Fruit fly (Drosophila melanogaster): ENCODE data around the gene CG6059.

Gene CG6059

DNA sequence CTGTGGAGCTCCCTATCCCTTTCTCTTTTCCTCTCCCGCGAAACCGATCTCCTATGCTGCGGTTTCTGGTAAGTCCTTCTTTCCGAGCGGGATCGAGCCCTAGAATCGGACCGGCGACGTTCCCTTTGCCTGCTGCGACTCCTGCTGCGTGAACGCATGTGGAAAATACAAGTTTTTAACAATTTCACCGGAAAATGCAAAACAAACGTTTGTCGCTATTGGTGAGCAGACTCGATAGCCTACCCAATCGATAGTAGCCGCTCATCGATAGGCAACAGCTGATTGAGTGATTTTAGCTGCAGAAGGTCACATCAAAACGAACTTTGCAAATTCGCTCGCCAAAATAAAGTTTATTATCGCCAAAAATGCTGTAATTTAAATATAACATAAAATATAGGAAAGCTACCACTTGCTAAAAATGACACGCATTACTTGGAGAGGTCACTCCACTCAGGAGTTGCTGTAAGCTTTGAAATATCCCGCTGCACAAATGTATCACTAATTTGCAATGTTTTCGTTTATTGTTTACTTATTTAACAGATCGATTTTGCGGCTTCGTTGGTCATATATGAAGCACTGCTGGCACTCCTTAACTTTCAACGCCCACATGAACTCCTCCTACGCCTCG is 7.9 kb downstream of the CG6059 start, which contains the start of the genes CG6066 and CG5880:
Gene CG6066 (minus strand): TSS at position 243 of the 628 bp plus-strand sequence.
Gene CG5880 (plus strand): TSS at position 281 of the 628 bp plus-strand sequence.
- TF ChIP-seq CG8478 (optimal IDR thresholded peaks at IDR 0.05) (no peak), CTCF (optimal IDR thresholded peaks at IDR 0.05) (peak in 1 of 2 experiments; percentile 0)

DNA sequence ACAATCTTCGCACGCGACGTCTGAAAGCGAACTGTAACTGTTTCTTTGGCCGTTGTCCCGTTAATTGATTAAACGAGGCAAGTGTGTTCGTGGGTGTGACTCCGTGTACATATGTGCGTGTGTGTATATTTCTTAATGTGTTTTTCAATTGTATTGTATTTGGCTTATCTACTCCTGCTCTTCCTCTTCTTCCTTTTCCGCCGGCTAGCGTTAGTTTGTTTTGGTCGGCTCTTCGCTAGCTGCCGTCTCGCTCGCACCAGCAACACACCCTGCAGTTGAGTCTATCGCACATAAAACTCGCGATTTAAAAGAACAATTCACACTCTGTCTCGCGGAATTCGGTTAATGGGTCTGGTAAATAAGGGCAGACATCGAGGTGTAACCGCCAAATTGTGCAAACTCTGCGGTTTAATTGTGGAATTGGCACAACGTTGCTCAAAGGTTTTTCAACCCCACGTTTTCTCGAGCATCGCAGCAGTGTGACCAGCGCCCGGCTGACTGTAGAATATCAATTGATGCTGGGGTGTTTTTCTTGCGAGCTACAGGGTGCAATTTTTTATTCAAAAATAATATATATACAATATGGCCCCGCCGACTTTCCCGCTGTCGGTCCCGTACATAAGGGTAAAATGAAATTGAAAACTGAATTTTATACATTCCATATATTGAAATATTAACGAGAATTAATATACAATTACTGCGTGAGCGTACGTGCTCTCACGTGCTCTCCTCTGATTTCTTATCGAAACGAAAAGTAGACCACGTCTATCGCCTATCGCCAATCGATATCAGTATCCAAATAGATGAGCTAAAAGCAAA is 12.5 kb downstream of the CG6059 start, which contains the start of the genes gb and CG5815:
Gene gb (minus strand): TSS at position 487 of the 819 bp plus-strand sequence.
Gene CG5815 (plus strand): TSS at position 783 of the 819 bp plus-strand sequence.
- TF ChIP-seq CG8478 (optimal IDR thresholded peaks at IDR 0.05) (no peak), CTCF (optimal IDR thresholded peaks at IDR 0.05) (no peak)

DNA sequence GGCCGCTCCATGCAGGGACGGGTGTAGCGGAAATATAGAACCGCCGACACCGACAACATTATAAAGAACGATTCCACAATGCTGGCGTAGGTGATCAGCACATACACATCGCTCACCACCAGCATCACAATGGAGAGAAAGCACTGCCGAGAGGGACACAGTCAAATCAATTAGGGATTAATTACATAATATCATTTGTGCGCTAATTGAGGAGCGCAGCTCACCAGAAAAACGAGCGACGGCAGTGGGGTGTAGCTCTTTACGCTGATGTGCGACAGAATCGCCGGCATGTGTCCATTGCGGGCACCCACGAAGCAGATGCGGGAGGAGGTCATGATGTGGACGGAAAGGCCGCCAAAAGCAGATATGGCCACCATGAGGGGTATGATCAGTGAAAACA is 15.0 kb downstream of the CG6059 start:
- TF ChIP-seq CG8478 (optimal IDR thresholded peaks at IDR 0.05), result no peak

DNA sequence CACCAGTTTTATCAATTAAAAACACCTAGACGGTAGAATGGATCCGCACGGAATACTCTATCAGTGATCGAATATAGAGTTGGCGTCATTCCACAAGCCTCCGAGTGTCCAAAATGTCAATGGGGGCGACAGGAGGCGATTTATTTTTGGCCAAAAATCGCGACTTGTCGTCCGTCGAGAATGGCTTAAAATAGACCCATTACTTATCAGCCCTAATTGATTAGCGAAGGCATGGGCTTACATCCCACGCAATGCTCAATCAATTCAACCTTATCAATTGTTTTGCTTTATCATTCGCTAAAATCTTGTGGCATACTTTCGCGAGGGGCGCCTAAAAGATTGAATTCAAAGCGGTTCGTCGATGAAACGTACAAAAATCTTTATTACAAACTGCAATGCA is 16.4 kb downstream of the CG6059 start:
- TF ChIP-seq CTCF (optimal IDR thresholded peaks at IDR 0.05), result no peak

DNA sequence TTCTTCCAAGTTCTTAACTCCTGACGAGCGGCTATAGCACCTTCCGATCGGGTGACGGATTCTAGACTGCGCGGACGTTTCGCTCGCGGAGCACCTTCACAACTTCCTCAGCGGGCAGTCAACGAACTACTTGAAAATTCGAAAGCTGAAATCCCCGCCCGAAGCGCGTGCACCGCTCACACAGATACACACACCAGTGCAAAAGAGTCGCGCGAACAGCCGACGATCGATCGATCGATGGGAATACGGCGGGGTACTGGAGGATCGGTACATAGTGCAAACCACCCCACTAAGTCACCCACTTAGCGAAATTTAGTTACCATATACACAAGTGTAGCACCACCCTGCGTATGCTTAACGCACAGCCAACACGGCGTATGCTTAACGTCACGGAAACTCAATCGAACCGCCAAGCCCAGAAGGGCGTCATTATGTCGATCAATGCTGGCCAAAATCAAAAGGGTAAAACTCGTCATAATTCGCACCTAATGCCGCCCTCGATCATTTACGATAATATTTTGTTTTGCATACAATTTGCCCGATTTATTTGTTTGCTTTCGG is 18.3 kb downstream of the CG6059 start, which contains the start of gene CAH9:
Gene CAH9 (minus strand): TSS at position 51 of the 561 bp plus-strand sequence.
- TF ChIP-seq CG8478 (optimal IDR thresholded peaks at IDR 0.05), result no peak
- no peak for TF ChIP-seq CTCF (optimal IDR thresholded peaks at IDR 0.05)

dm6 chr3R:27105439-27105838 is 19.0 kb downstream of the CG6059 start:
- TF ChIP-seq CTCF (optimal IDR thresholded peaks at IDR 0.05) (no peak), CG8478 (optimal IDR thresholded peaks at IDR 0.05) (no peak)

- TF ChIP-seq CTCF (optimal IDR thresholded peaks at IDR 0.05), result no peak
- TF ChIP-seq CG8478 (optimal IDR thresholded peaks at IDR 0.05), result no peak
These were observed 23.6 kb downstream of the CG6059 start, which contains the start of gene Jhbp11 for dm6 chr3R:27100930-27101329. Gene Jhbp11, plus strand, starts transcription at chr3R:27101230.

DNA sequence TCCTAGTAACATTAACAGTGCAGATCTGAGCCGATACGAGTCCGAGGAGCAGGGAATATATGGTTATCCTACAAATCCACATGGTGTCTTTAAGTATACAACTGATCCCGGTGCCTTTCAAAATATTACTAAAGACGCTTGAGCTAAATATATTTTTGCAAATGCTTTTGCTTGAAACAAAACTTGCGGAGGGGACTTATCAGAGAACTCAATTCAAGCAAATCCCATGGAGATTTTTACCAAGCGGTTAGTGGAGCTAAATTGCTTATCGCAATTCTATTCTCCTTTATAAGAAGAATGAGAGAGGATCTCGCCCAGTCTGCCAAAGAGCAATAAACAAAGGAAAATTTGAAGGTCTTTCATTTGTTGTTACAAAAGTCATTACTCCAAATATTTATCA is 24.9 kb downstream of the CG6059 start, which contains the start of gene eater:
Gene eater (minus strand): TSS at position 101 of the 400 bp plus-strand sequence.
- TF ChIP-seq CG8478 (optimal IDR thresholded peaks at IDR 0.05) (no peak), CTCF (optimal IDR thresholded peaks at IDR 0.05) (no peak)

- TF ChIP-seq CTCF (optimal IDR thresholded peaks at IDR 0.05), result peak; percentile 79 to 86
- TF ChIP-seq CG8478 (optimal IDR thresholded peaks at IDR 0.05), result no peak
These were observed 25.9 kb downstream of the CG6059 start for dm6 chr3R:27098638-27099037.

DNA sequence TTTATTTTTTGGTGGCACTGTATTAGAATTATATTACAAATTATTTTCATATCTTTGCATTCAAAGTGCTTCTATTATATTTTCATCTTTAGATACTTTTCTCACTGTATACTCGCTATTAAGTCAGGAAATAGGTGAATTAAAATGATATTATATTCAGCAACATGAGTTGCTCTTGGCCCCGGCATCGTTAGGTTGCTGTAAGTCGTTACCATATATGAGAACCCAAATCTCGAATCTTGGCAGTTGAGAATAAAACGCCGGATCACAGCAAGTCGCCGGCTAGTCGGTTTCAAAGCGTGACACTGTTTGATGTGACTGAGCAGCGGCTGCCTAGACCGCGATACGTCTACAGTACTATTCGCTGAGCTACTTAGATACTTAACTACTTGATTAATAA is 30.3 kb downstream of the CG6059 start, which contains the start of gene CG14259:
Gene CG14259 (plus strand): TSS at position 301 of the 400 bp plus-strand sequence.
- TF ChIP-seq CTCF (optimal IDR thresholded peaks at IDR 0.05) (no peak), CG8478 (optimal IDR thresholded peaks at IDR 0.05) (no peak)

DNA sequence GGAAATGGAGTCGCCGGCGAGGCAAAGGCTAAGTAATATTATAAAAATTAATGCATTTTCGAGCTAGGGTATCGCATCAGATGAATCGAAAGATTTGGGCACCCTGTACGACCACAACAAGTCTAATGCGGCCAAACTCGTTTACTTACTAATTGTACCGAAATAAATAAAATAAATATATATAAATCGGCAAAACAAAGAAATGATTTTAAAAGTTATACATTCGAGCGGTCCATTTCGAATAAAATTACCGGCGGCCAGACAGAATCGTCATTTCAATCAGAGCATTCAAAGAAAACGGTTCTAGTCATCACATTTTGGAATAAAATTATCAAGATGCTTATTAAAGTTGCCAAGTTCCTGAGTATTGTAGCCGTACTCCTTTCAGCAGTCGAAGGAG is 31.6 kb downstream of the CG6059 start, which contains the start of gene CG14258:
Gene CG14258 (plus strand): TSS at position 301 of the 400 bp plus-strand sequence.
- TF ChIP-seq CG8478 (optimal IDR thresholded peaks at IDR 0.05), result no peak
- no peak for TF ChIP-seq CTCF (optimal IDR thresholded peaks at IDR 0.05)

DNA sequence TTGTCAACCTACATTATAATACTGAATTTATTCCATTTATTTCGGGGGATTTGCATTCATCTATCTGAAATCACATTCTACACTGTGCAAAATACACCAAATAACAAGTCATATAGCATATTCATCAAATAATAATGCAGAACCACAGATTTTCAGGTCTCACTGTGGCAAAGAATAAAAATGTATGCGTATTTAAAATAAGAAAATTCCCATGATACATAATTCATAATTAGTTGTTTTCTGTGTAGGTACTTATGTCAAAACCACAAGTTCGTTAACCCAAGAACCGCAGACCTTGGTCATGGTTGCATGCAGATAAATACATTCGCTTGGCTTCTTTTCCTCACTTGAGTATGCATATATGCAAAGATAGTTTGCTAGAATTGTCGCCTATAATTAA is 32.2 kb downstream of the CG6059 start:
- TF ChIP-seq CG8478 (optimal IDR thresholded peaks at IDR 0.05), result no peak
- no peak for TF ChIP-seq CTCF (optimal IDR thresholded peaks at IDR 0.05)

- no peak for TF ChIP-seq CTCF (optimal IDR thresholded peaks at IDR 0.05)
- no peak for TF ChIP-seq CG8478 (optimal IDR thresholded peaks at IDR 0.05)
These were observed 33.4 kb downstream of the CG6059 start, which contains the start of gene Cpr97Eb for dm6 chr3R:27091106-27091505. Gene Cpr97Eb, minus strand, starts transcription at chr3R:27091130.

dm6 chr3R:27087549-27087948 is 36.9 kb downstream of the CG6059 start, which contains the start of gene Cpr97Ea:
Gene Cpr97Ea, minus strand, starts transcription at chr3R:27087778.
- TF ChIP-seq CTCF (optimal IDR thresholded peaks at IDR 0.05), result no peak

DNA sequence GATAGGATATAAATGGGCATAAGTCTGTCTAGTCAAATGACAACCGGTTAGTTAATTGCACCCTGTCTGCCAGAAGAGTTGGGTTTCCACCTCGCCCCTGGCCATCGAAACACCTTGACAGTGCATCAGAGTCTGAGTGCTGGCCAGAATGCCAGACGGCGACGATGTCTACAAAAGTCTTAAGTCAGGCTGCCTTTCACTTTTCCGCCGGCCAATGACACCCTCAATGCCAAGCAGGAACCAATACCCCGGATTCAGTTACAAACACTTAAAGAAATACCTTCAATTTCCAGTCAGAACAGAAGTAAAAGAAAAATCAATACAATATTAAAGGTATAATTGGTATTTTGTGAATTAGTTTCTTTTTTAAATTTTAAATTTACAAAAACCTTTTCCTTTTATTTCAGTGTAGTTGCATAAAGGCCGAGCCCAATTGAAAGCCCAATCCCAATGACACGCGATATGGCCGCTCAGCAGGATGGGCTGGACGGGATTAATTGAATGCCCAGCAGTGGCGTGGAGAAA is 39.9 kb downstream of the CG6059 start:
- TF ChIP-seq CTCF (optimal IDR thresholded peaks at IDR 0.05) (no peak), CG8478 (optimal IDR thresholded peaks at IDR 0.05) (no peak)

Data from S2 (cell line).